Worm (Caenorhabditis elegans): ENCODE results near the gene pro-2.

Gene pro-2

ce11 chrII:10373536-10374169, 28.7 kb upstream of the pro-2 start:
- peak; percentile 10 for TF ChIP-seq snu-23 (GFP tag; optimal IDR thresholded peaks at IDR 0.05)
- TF ChIP-seq nhr-47 (tag; optimal IDR thresholded peaks at IDR 0.05): peak; percentile 13
- TF ChIP-seq mep-1 (tag; optimal IDR thresholded peaks at IDR 0.05): peak; percentile 26
- no peak for TF ChIP-seq jun-1 (tag; optimal IDR thresholded peaks at IDR 0.05)
- TF ChIP-seq tlp-1 (tag; optimal IDR thresholded peaks at IDR 0.05): no peak
- peak; percentile 13 for TF ChIP-seq swsn-7 (tag; optimal IDR thresholded peaks at IDR 0.05)
- no peak for TF ChIP-seq unc-30 (tag; optimal IDR thresholded peaks at IDR 0.05)
- TF ChIP-seq ztf-11 (tag; optimal IDR thresholded peaks at IDR 0.05): peak in 1 of 2 experiments; percentile 15
- no peak for TF ChIP-seq alr-1 (tag; optimal IDR thresholded peaks at IDR 0.05; ENCODE audit: borderline replicate concordance)
- peak; percentile 38 for TF ChIP-seq blmp-1 (tag; optimal IDR thresholded peaks at IDR 0.05)
- no peak for TF ChIP-seq sox-4 (tag; optimal IDR thresholded peaks at IDR 0.05)
- peak; percentile 68 for TF ChIP-seq lin-14 (GFP tag; optimal IDR thresholded peaks at IDR 0.05)
- no peak for TF ChIP-seq dpl-1 (GFP tag; optimal IDR thresholded peaks at IDR 0.05)
- no peak for TF ChIP-seq nhr-76 (tag; optimal IDR thresholded peaks at IDR 0.05)
- no peak for TF ChIP-seq unc-130 (tag; optimal IDR thresholded peaks at IDR 0.05)
- TF ChIP-seq lsy-2 (tag; optimal IDR thresholded peaks at IDR 0.05): peak in 1 of 2 experiments; percentile 9
- TF ChIP-seq dsc-1 (tag; optimal IDR thresholded peaks at IDR 0.05): peak; percentile 9
- TF ChIP-seq ceh-8 (GFP tag; optimal IDR thresholded peaks at IDR 0.05): peak; percentile 38
- TF ChIP-seq fkh-4 (tag; optimal IDR thresholded peaks at IDR 0.05; ENCODE audit: borderline replicate concordance): no peak

- TF ChIP-seq elt-2 (tag; optimal IDR thresholded peaks at IDR 0.05) (peak; percentile 8), egl-13 (tag; optimal IDR thresholded peaks at IDR 0.05) (no peak), nhr-47 (tag; optimal IDR thresholded peaks at IDR 0.05) (no peak), ceh-88 (GFP tag; IDR thresholded peaks at IDR 0.05) (no peak), nhr-76 (tag; optimal IDR thresholded peaks at IDR 0.05) (no peak)
Observed at ce11 chrII:10373016-10373415, 28.1 kb upstream of the pro-2 start.

- TF ChIP-seq F16B12.6 (tag; optimal IDR thresholded peaks at IDR 0.05) (no peak), swsn-7 (tag; optimal IDR thresholded peaks at IDR 0.05) (no peak), ama-1 (optimal IDR thresholded peaks at IDR 0.05) (no peak), ceh-90 (tag; optimal IDR thresholded peaks at IDR 0.05) (no peak), irx-1 (tag; optimal IDR thresholded peaks at IDR 0.05) (no peak), ceh-82 (tag; optimal IDR thresholded peaks at IDR 0.05) (no peak), blmp-1 (tag; optimal IDR thresholded peaks at IDR 0.05) (peak; percentile 52), efl-1 (optimal IDR thresholded peaks at IDR 0.05) (peak; percentile 11 to 14), efl-1 (GFP tag; optimal IDR thresholded peaks at IDR 0.05 in 1 of 2) (peak in 1 of 2 experiments; percentile 88), mef-2 (tag; optimal IDR thresholded peaks at IDR 0.05) (no peak), unc-86 (tag; optimal IDR thresholded peaks at IDR 0.05) (no peak), hlh-17 (GFP tag; optimal IDR thresholded peaks at IDR 0.05; ENCODE audit: borderline replicate concordance) (no peak), C04F5.9 (tag; optimal IDR thresholded peaks at IDR 0.05) (no peak), unc-98 (GFP tag; IDR thresholded peaks at IDR 0.05) (no peak), lin-35 (GFP tag; optimal IDR thresholded peaks at IDR 0.05) (peak in 1 of 2 experiments; percentile 14), ztf-4 (tag; optimal IDR thresholded peaks at IDR 0.05) (no peak), nhr-12 (tag; optimal IDR thresholded peaks at IDR 0.05) (no peak), ceh-8 (GFP tag; optimal IDR thresholded peaks at IDR 0.05) (no peak), mab-9 (GFP tag; IDR thresholded peaks at IDR 0.05) (no peak), fkh-8 (tag; optimal IDR thresholded peaks at IDR 0.05) (no peak), nhr-84 (tag; optimal IDR thresholded peaks at IDR 0.05) (no peak), xbp-1 (tag; optimal IDR thresholded peaks at IDR 0.05) (no peak), rnt-1 (tag; optimal IDR thresholded peaks at IDR 0.05) (peak; percentile 34), sup-37 (GFP tag; optimal IDR thresholded peaks at IDR 0.05) (no peak), zip-4 (GFP tag; optimal IDR thresholded peaks at IDR 0.05) (no peak), mep-1 (tag; optimal IDR thresholded peaks at IDR 0.05) (peak; percentile 40), dpl-1 (GFP tag; optimal IDR thresholded peaks at IDR 0.05) (peak in 1 of 3 experiments; percentile 10), vab-15 (tag; optimal IDR thresholded peaks at IDR 0.05) (no peak), alr-1 (tag; optimal IDR thresholded peaks at IDR 0.05; ENCODE audit: borderline replicate concordance) (no peak), lsy-2 (tag; optimal IDR thresholded peaks at IDR 0.05) (no peak), nhr-85 (tag) (no peak), nhr-47 (tag; optimal IDR thresholded peaks at IDR 0.05) (no peak), Y116A8C.19 (tag; optimal IDR thresholded peaks at IDR 0.05; ENCODE audit: borderline replicate concordance) (no peak), fos-1 (tag; optimal IDR thresholded peaks at IDR 0.05) (no peak), lin-14 (GFP tag; optimal IDR thresholded peaks at IDR 0.05) (peak; percentile 70)
Observed at ce11 chrII:10370826-10371225, 25.9 kb upstream of the pro-2 start.
